Fruit fly (Drosophila melanogaster) whole organism, embryonic: ENCODE data around the gene Sap30.

Source experiments
- Atf6 ChIP-seq: fragments of 200-800 bp; sonication (Bioruptor generic); IDR thresholded peaks from 2 replicates; pipeline ENCODE4 v1.3.6; 2022; ENCODE audit warnings: missing biosample characterization, missing genetic modification characterization
- BtbVII ChIP-seq: fragments of 200-800 bp; sonication (Bioruptor generic); optimal IDR thresholded peaks from 3 replicates; lab custom pipeline; 2017; ENCODE audit warnings: missing biosample characterization, mild to moderate bottlenecking, missing genetic modification characterization
- CG12769 ChIP-seq: fragments of 200-800 bp; sonication (Bioruptor generic); optimal IDR thresholded peaks from 2 replicates; lab custom pipeline; 2019; ENCODE audit warnings: missing biosample characterization, mild to moderate bottlenecking, missing genetic modification characterization, moderate library complexity
- CG15601 ChIP-seq: fragments of 200-800 bp; sonication (Bioruptor generic); optimal IDR thresholded peaks from 3 replicates; lab custom pipeline; 2019; ENCODE audit warnings: missing biosample characterization, mild to moderate bottlenecking, missing genetic modification characterization, moderate library complexity
- CG2116 ChIP-seq: fragments of 200-800 bp; sonication (Bioruptor generic); optimal IDR thresholded peaks from 3 replicates; lab custom pipeline; 2018; ENCODE audit warnings: missing biosample characterization, mild to moderate bottlenecking, missing genetic modification characterization
- CG2202 ChIP-seq: fragments of 200-800 bp; sonication (Bioruptor generic); optimal IDR thresholded peaks from 2 replicates; lab custom pipeline; 2018; ENCODE audit warnings: missing biosample characterization, mild to moderate bottlenecking, missing genetic modification characterization
- CG2712 ChIP-seq: fragments of 200-800 bp; optimal IDR thresholded peaks from 3 replicates; lab custom pipeline; 2019; ENCODE audit warnings: missing biosample characterization, mild to moderate bottlenecking, missing genetic modification characterization, moderate library complexity
- CG2875 ChIP-seq: fragments of 200-800 bp; sonication (Bioruptor generic); optimal IDR thresholded peaks from 2 replicates; lab custom pipeline; 2017; ENCODE audit warnings: missing biosample characterization, mild to moderate bottlenecking, missing genetic modification characterization, missing genetic modification reagents
- CG2889 ChIP-seq: fragments of 200-800 bp; sonication (Bioruptor generic); IDR thresholded peaks from 3 replicates; pipeline ENCODE4 v1.3.6; 2022; ENCODE audit warnings: missing biosample characterization, missing genetic modification characterization
- CG3281 ChIP-seq: fragments of 200-800 bp; sonication (Bioruptor generic); optimal IDR thresholded peaks from 3 replicates; lab custom pipeline; 2017; ENCODE audit warnings: missing biosample characterization, mild to moderate bottlenecking, missing genetic modification characterization
- CG34224 ChIP-seq: fragments of 200-800 bp; sonication (Bioruptor generic); IDR thresholded peaks from 3 replicates; pipeline ENCODE4 v1.3.6; 2022; ENCODE audit warnings: missing biosample characterization, missing genetic modification characterization; ENCODE audit not compliant: partially characterized antibody
- CG34376 ChIP-seq: fragments of 200-800 bp; sonication (Bioruptor generic); optimal IDR thresholded peaks from 2 replicates; lab custom pipeline; 2018; ENCODE audit warnings: missing biosample characterization, mild to moderate bottlenecking, missing genetic modification characterization
- CG5953 ChIP-seq: fragments of 200-800 bp; sonication (Bioruptor generic); IDR thresholded peaks from 2 replicates; pipeline ENCODE4 v1.3.6; 2022; ENCODE audit warnings: missing biosample characterization, missing genetic modification characterization
- CG7556 ChIP-seq: fragments of 200-800 bp; sonication (Bioruptor generic); optimal IDR thresholded peaks from 2 replicates; lab custom pipeline; 2017; ENCODE audit warnings: missing biosample characterization, mild to moderate bottlenecking, missing genetic modification characterization
- CG8478 ChIP-seq: fragments of >200 bp; optimal IDR thresholded peaks from 2 replicates; lab custom pipeline; 2018
- CG9609 ChIP-seq: fragments of 200-800 bp; sonication (Bioruptor generic); optimal IDR thresholded peaks from 3 replicates; lab custom pipeline; 2016; ENCODE audit warnings: missing biosample characterization, missing genetic modification characterization
- Dip2 ChIP-seq: fragments of 200-800 bp; sonication (Bioruptor generic); IDR thresholded peaks from 2 replicates; pipeline ENCODE4 v1.3.6; 2022; ENCODE audit warnings: missing biosample characterization, missing genetic modification characterization
- Doc2 ChIP-seq: fragments of 200-800 bp; sonication (Bioruptor generic); IDR thresholded peaks from 2 replicates; pipeline ENCODE4 v1.3.6; 2022; ENCODE audit warnings: missing biosample characterization, missing genetic modification characterization
- E2f1 ChIP-seq: fragments of 200-800 bp; sonication (Bioruptor generic); IDR thresholded peaks from 2 replicates; pipeline ENCODE4 v1.3.6; 2022; ENCODE audit warnings: missing biosample characterization, missing genetic modification characterization
- HHEX ChIP-seq: fragments of 200-800 bp; sonication (Bioruptor generic); optimal IDR thresholded peaks from 3 replicates; lab custom pipeline; 2017; ENCODE audit warnings: missing biosample characterization, mild to moderate bottlenecking, missing genetic modification characterization, missing genetic modification reagents
- Hr51 ChIP-seq, 2 experiments: fragments of 200-800 bp; sonication (Bioruptor generic); optimal IDR thresholded peaks; 2 replicates in 1 of 2; 3 replicates in 1 of 2; lab custom pipeline; 2016 to 2018; ENCODE audit warnings: missing biosample characterization in 2 of 2, missing genetic modification characterization in 2 of 2, mild to moderate bottlenecking in 1 of 2, moderate library complexity in 1 of 2
- Jarid2 ChIP-seq: fragments of 200-800 bp; sonication (Bioruptor generic); optimal IDR thresholded peaks from 3 replicates; lab custom pipeline; 2017; ENCODE audit warnings: mild to moderate bottlenecking, missing biosample characterization, missing genetic modification reagents, missing genetic modification characterization
- MBD-R2 ChIP-seq: fragments of 200-800 bp; sonication (Bioruptor generic); IDR thresholded peaks from 2 replicates; pipeline ENCODE4 v1.3.6; 2022; ENCODE audit warnings: missing biosample characterization, missing genetic modification characterization
- Max ChIP-seq: fragments of 200-800 bp; sonication (Bioruptor generic); optimal IDR thresholded peaks from 2 replicates; lab custom pipeline; 2016; ENCODE audit warnings: missing biosample characterization, mild to moderate bottlenecking, missing genetic modification characterization
- Nf-YB ChIP-seq: fragments of 200-800 bp; sonication (Bioruptor generic); optimal IDR thresholded peaks from 3 replicates; lab custom pipeline; 2019; ENCODE audit warnings: missing biosample characterization, mild to moderate bottlenecking, missing genetic modification characterization, moderate library complexity
- Nf-YC ChIP-seq: fragments of 200-800 bp; optimal IDR thresholded peaks from 3 replicates; lab custom pipeline; 2019; ENCODE audit warnings: missing biosample characterization, mild to moderate bottlenecking, missing genetic modification characterization, moderate library complexity
- Oli ChIP-seq: fragments of 200-800 bp; sonication (Bioruptor generic); optimal IDR thresholded peaks from 2 replicates; lab custom pipeline; 2018; ENCODE audit warnings: missing biosample characterization, mild to moderate bottlenecking, missing genetic modification characterization, moderate library complexity
- Side ChIP-seq: fragments of 200-800 bp; sonication (Bioruptor generic); optimal IDR thresholded peaks from 2 replicates; lab custom pipeline; 2016; ENCODE audit warnings: missing biosample characterization, missing genetic modification characterization
- amos ChIP-seq: fragments of 200-800 bp; sonication (Bioruptor generic); IDR thresholded peaks from 2 replicates; pipeline ENCODE4 v1.3.6; 2022; ENCODE audit warnings: missing biosample characterization, missing genetic modification characterization; ENCODE audit not compliant: partially characterized antibody
- cad ChIP-seq: fragments of >200 bp; optimal IDR thresholded peaks from 2 replicates; lab custom pipeline; 2017; ENCODE audit warnings: missing biosample characterization, missing genetic modification characterization
- caup ChIP-seq: fragments of 200-800 bp; sonication (Bioruptor generic); optimal IDR thresholded peaks from 3 replicates; lab custom pipeline; 2017; ENCODE audit warnings: missing biosample characterization, mild to moderate bottlenecking, missing genetic modification characterization, moderate library complexity; ENCODE audit not compliant: severe bottlenecking
- dati ChIP-seq: fragments of 200-800 bp; sonication (Bioruptor generic); IDR thresholded peaks from 2 replicates; pipeline ENCODE4 v1.3.6; 2022; ENCODE audit warnings: missing biosample characterization, missing genetic modification characterization
- fd3F ChIP-seq: fragments of 200-800 bp; sonication (Bioruptor generic); optimal IDR thresholded peaks from 2 replicates; lab custom pipeline; 2018; ENCODE audit warnings: missing biosample characterization, mild to moderate bottlenecking, missing genetic modification characterization, moderate library complexity
- fu2 ChIP-seq: fragments of 200-800 bp; sonication (Bioruptor generic); optimal IDR thresholded peaks from 2 replicates; lab custom pipeline; 2016; ENCODE audit warnings: missing biosample characterization, missing genetic modification characterization
- hkb ChIP-seq, 2 experiments: fragments of 200-800 bp in 1 of 2; fragments of >200 bp in 1 of 2; sonication (Bioruptor generic) in 1 of 2; IDR thresholded peaks in 1 of 2; optimal IDR thresholded peaks in 1 of 2; 2 replicates each; pipeline versions ENCODE4 v1.3.6 to Lab custom; 2017 to 2022; ENCODE audit warnings: missing biosample characterization in 1 of 2, missing genetic modification characterization in 1 of 2
- jigr1 ChIP-seq: fragments of 200-800 bp; sonication (Bioruptor generic); IDR thresholded peaks from 3 replicates; pipeline ENCODE4 v1.3.6; 2022; ENCODE audit warnings: missing biosample characterization, missing genetic modification characterization
- kah ChIP-seq: fragments of 200-800 bp; sonication (Bioruptor generic); optimal IDR thresholded peaks from 2 replicates; lab custom pipeline; 2018; ENCODE audit warnings: missing biosample characterization, mild to moderate bottlenecking, missing genetic modification characterization
- ken ChIP-seq: fragments of 200-800 bp; sonication (Bioruptor generic); IDR thresholded peaks from 3 replicates; pipeline ENCODE4 v1.3.6; 2022; ENCODE audit warnings: missing biosample characterization, missing genetic modification characterization
- kni ChIP-seq: fragments of 200-800 bp; sonication (Bioruptor generic); optimal IDR thresholded peaks from 3 replicates; lab custom pipeline; 2017; ENCODE audit warnings: mild to moderate bottlenecking, missing biosample characterization, missing genetic modification reagents, missing genetic modification characterization
- lilli ChIP-seq: fragments of 200-800 bp; sonication (Bioruptor generic); optimal IDR thresholded peaks from 3 replicates; lab custom pipeline; 2016; ENCODE audit warnings: missing biosample characterization, missing genetic modification characterization
- lov ChIP-seq, 2 experiments: fragments of 200-800 bp in 1 of 2; fragments of >200 bp in 1 of 2; sonication (Bioruptor generic) in 1 of 2; IDR thresholded peaks in 1 of 2; optimal IDR thresholded peaks in 1 of 2; 2 replicates in 1 of 2; 3 replicates in 1 of 2; pipeline versions ENCODE4 v1.3.6 to Lab custom; 2017 to 2022; ENCODE audit warnings: missing biosample characterization in 1 of 2, missing genetic modification characterization in 1 of 2
- nom ChIP-seq: fragments of 200-800 bp; sonication (Bioruptor generic); optimal IDR thresholded peaks from 2 replicates; lab custom pipeline; 2017; ENCODE audit warnings: missing biosample characterization, missing genetic modification characterization, mild to moderate bottlenecking, moderate library complexity, missing genetic modification reagents
- org-1 ChIP-seq: fragments of 200-800 bp; sonication (Bioruptor generic); optimal IDR thresholded peaks from 2 replicates; lab custom pipeline; 2017; ENCODE audit warnings: missing biosample characterization, missing genetic modification characterization
- ranshi ChIP-seq: fragments of 200-800 bp; sonication (Bioruptor generic); IDR thresholded peaks from 2 replicates; pipeline ENCODE4 v1.3.6; 2022; ENCODE audit warnings: missing biosample characterization, missing genetic modification characterization
- shn ChIP-seq: fragments of 200-800 bp; sonication (Bioruptor generic); optimal IDR thresholded peaks from 3 replicates; lab custom pipeline; 2016; ENCODE audit warnings: missing biosample characterization, missing genetic modification characterization
- wor ChIP-seq: fragments of 200-800 bp; sonication (Bioruptor generic); IDR thresholded peaks from 2 replicates; pipeline ENCODE4 v1.3.6; 2022; ENCODE audit warnings: missing biosample characterization, missing genetic modification characterization
- zfh1 ChIP-seq: fragments of 200-800 bp; sonication (Bioruptor generic); IDR thresholded peaks from 3 replicates; pipeline ENCODE4 v1.3.6; 2022; ENCODE audit warnings: missing biosample characterization, missing genetic modification characterization

Gene Sap30

dm6 chrX:16750712-16751578 is 36.1 kb upstream of the Sap30 start (continued):
- peak; percentile 75 for TF ChIP-seq HHEX (GFP tag; lab: Kevin White, UChicago)
- TF ChIP-seq Oli = peak; percentile 79
- peak; percentile 66 for TF ChIP-seq kni
- TF ChIP-seq Nf-YB (GFP tag; lab: Kevin White, UChicago) = peak; percentile 58
- no peak for TF ChIP-seq CG2889 (GFP tag; lab: Robert Waterston, UW)
- TF ChIP-seq Atf6 = peak; percentile 70
- TF ChIP-seq Doc2 (GFP tag; lab: Robert Waterston, UW) = no peak
- TF ChIP-seq CG9609 (GFP tag; lab: Kevin White, UChicago) = no peak
- TF ChIP-seq lilli (GFP tag; lab: Kevin White, UChicago) = peak; percentile 65
- TF ChIP-seq Jarid2 (GFP tag; lab: Kevin White, UChicago) = no peak
- no peak for TF ChIP-seq shn (GFP tag; lab: Kevin White, UChicago)
- no peak for TF ChIP-seq amos
- TF ChIP-seq CG2202 (tag; lab: Kevin White, UChicago) = peak; percentile 35
- TF ChIP-seq Nf-YC (tag; lab: Kevin White, UChicago) = peak; percentile 76
- TF ChIP-seq E2f1 (GFP tag; lab: Robert Waterston, UW) = peak; percentile 55
- peak; percentile 52 for TF ChIP-seq kah (GFP tag; lab: Kevin White, UChicago)
- peak; percentile 46; the same call in 1 of the 2 replicates for TF ChIP-seq ranshi
- no peak for TF ChIP-seq hkb (optimal IDR thresholded peaks at IDR 0.05; lab: Kevin White, UChicago)
- TF ChIP-seq hkb (GFP tag; IDR thresholded peaks at IDR 0.05; lab: Robert Waterston, UW) = peak; percentile 75
- TF ChIP-seq BtbVII (GFP tag; lab: Kevin White, UChicago) = peak; percentile 75
- TF ChIP-seq CG34376 (GFP tag; lab: Kevin White, UChicago) = peak; percentile 53
- peak; percentile 75 for TF ChIP-seq zfh1 (GFP tag; lab: Robert Waterston, UW)
- TF ChIP-seq CG8478 = no peak
- peak; percentile 78 for TF ChIP-seq CG7556 (GFP tag; lab: Kevin White, UChicago)
- peak; percentile 42 for TF ChIP-seq CG2116 (GFP tag; lab: Kevin White, UChicago)
- peak; percentile 35; the same call in 1 of the 3 replicates for TF ChIP-seq ken (GFP tag; lab: Robert Waterston, UW)
- TF ChIP-seq Hr51 (GFP tag; optimal IDR thresholded peaks at IDR 0.05; lab: Kevin White, UChicago) = peak in 1 of 2 experiments; percentile 81
- peak; percentile 80 for TF ChIP-seq CG15601 (tag; lab: Kevin White, UChicago)
- peak; percentile 97 for TF ChIP-seq nom (GFP tag; lab: Kevin White, UChicago)
- peak; percentile 40 for TF ChIP-seq fd3F (GFP tag; lab: Kevin White, UChicago)
- TF ChIP-seq CG3281 (GFP tag; lab: Kevin White, UChicago) = peak; percentile 69
- TF ChIP-seq Max (GFP tag; lab: Kevin White, UChicago) = peak; percentile 52
- TF ChIP-seq CG2875 (GFP tag; lab: Kevin White, UChicago) = peak; percentile 44
- peak; percentile 26; the same call in 1 of the 2 replicates for TF ChIP-seq wor (GFP tag; lab: Robert Waterston, UW)
- peak; percentile 39 for TF ChIP-seq caup (GFP tag; lab: Kevin White, UChicago)
- peak; percentile 12; the same call in 1 of the 2 replicates for TF ChIP-seq MBD-R2 (GFP tag; lab: Robert Waterston, UW)
- TF ChIP-seq Side (GFP tag; lab: Kevin White, UChicago) = no peak
- TF ChIP-seq cad = no peak
- TF ChIP-seq CG12769 (tag; lab: Kevin White, UChicago) = peak; percentile 18
- TF ChIP-seq dati (GFP tag; lab: Robert Waterston, UW) = no peak
- no peak for TF ChIP-seq CG5953 (GFP tag; lab: Robert Waterston, UW)
- no peak for TF ChIP-seq CG34224 (GFP tag; lab: Robert Waterston, UW)
- no peak for TF ChIP-seq lov (optimal IDR thresholded peaks at IDR 0.05; lab: Kevin White, UChicago)
- TF ChIP-seq lov (GFP tag; IDR thresholded peaks at IDR 0.05; lab: Robert Waterston, UW) = 0 out of 3 replicates have a peak, but pooled peaks have one; percentile 27
- TF ChIP-seq jigr1 (GFP tag; lab: Robert Waterston, UW) = no peak
- peak; percentile 59 for TF ChIP-seq org-1 (GFP tag; lab: Kevin White, UChicago)
- no peak for TF ChIP-seq Dip2 (GFP tag; lab: Robert Waterston, UW)
- TF ChIP-seq CG2712 (tag; lab: Kevin White, UChicago) = peak; percentile 91
- no peak for TF ChIP-seq fu2 (GFP tag; lab: Kevin White, UChicago)
